Worm (Caenorhabditis elegans): ENCODE results near the gene mgl-3.

DNA sequence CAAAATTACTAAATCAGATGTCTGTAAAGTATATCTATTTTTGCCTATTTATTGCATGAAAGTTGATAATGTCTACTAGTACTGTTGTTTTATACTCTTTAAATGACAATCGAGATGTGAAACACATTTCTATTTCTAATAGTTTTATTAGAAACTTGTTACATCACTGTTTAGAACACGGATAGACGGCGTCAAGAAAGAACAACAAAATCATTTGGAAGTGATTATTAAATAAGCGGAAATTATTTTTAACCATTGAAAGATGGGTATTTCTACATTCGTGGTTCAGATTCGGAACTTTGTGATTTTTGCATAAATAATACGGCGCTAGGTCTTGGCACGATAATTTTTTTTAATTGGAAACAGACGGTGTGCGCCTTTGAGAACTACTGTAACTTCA is 34.3 kb downstream of the mgl-3 start:
- TF ChIP-seq ceh-83 (GFP tag; optimal IDR thresholded peaks at IDR 0.05) = no peak
- TF ChIP-seq unc-39 (tag; optimal IDR thresholded peaks at IDR 0.05) = no peak
- no peak for TF ChIP-seq M03D4.4 (tag; optimal IDR thresholded peaks at IDR 0.05)
- no peak for TF ChIP-seq elt-3 (tag; optimal IDR thresholded peaks at IDR 0.05)
- TF ChIP-seq unc-62 (GFP tag; optimal IDR thresholded peaks at IDR 0.05) = no peak
